Fruit fly (Drosophila melanogaster) whole organism, embryonic: ENCODE results near the gene CG10019.

Experiments
- ATbp ChIP-seq: fragments of 200-800 bp; sonication (Bioruptor generic); optimal IDR thresholded peaks from 2 replicates; lab custom pipeline; 2017; ENCODE audit warnings: missing biosample characterization, mild to moderate bottlenecking, missing genetic modification characterization, missing genetic modification reagents
- BtbVII ChIP-seq: fragments of 200-800 bp; sonication (Bioruptor generic); optimal IDR thresholded peaks from 3 replicates; lab custom pipeline; 2017; ENCODE audit warnings: missing biosample characterization, mild to moderate bottlenecking, missing genetic modification characterization
- CG14860 ChIP-seq: fragments of 200-800 bp; sonication (Bioruptor generic); IDR thresholded peaks from 3 replicates; pipeline ENCODE4 v1.3.6; 2022; ENCODE audit warnings: missing biosample characterization, missing genetic modification characterization; ENCODE audit not compliant: partially characterized antibody
- CG15011 ChIP-seq: fragments of 200-800 bp; sonication (Bioruptor generic); optimal IDR thresholded peaks from 3 replicates; lab custom pipeline; 2018; ENCODE audit warnings: missing biosample characterization, mild to moderate bottlenecking, missing genetic modification characterization
- CG1603 ChIP-seq: fragments of 200-800 bp; sonication (Bioruptor generic); optimal IDR thresholded peaks from 2 replicates; lab custom pipeline; 2019; ENCODE audit warnings: missing biosample characterization, mild to moderate bottlenecking, missing genetic modification characterization, moderate library complexity
- CG17328 ChIP-seq: fragments of 200-800 bp; sonication (Bioruptor generic); IDR thresholded peaks from 2 replicates; pipeline ENCODE4 v1.3.6; 2022; ENCODE audit warnings: missing biosample characterization, missing genetic modification characterization
- CG17359 ChIP-seq: fragments of 200-800 bp; sonication (Bioruptor generic); optimal IDR thresholded peaks from 3 replicates; lab custom pipeline; 2018; ENCODE audit warnings: missing biosample characterization, mild to moderate bottlenecking, missing genetic modification characterization, moderate library complexity
- CG18262 ChIP-seq: fragments of 200-800 bp; optimal IDR thresholded peaks from 3 replicates; lab custom pipeline; 2019; ENCODE audit warnings: missing biosample characterization, mild to moderate bottlenecking, missing genetic modification characterization, moderate library complexity
- CG18599 ChIP-seq: fragments of 200-800 bp; sonication (Bioruptor generic); optimal IDR thresholded peaks from 3 replicates; lab custom pipeline; 2017; ENCODE audit warnings: missing biosample characterization, missing genetic modification characterization, mild to moderate bottlenecking, moderate library complexity, missing genetic modification reagents
- CG2889 ChIP-seq: fragments of 200-800 bp; sonication (Bioruptor generic); IDR thresholded peaks from 3 replicates; pipeline ENCODE4 v1.3.6; 2022; ENCODE audit warnings: missing biosample characterization, missing genetic modification characterization
- CG4707 ChIP-seq: fragments of 200-800 bp; sonication (Bioruptor generic); optimal IDR thresholded peaks from 2 replicates; lab custom pipeline; 2018; ENCODE audit warnings: missing biosample characterization, mild to moderate bottlenecking, missing genetic modification characterization, moderate library complexity
- CG6813 ChIP-seq: fragments of 200-800 bp; sonication (Bioruptor generic); optimal IDR thresholded peaks from 2 replicates; lab custom pipeline; 2017; ENCODE audit warnings: missing biosample characterization, missing genetic modification characterization, mild to moderate bottlenecking, moderate library complexity, missing genetic modification reagents
- CG8388 ChIP-seq: fragments of 200-800 bp; sonication (Bioruptor generic); optimal IDR thresholded peaks from 2 replicates; lab custom pipeline; 2019; ENCODE audit warnings: missing biosample characterization, mild to moderate bottlenecking, missing genetic modification characterization, moderate library complexity
- CG8944 ChIP-seq: fragments of 200-800 bp; sonication (Bioruptor generic); optimal IDR thresholded peaks from 3 replicates; lab custom pipeline; 2016; ENCODE audit warnings: missing biosample characterization, missing genetic modification characterization
- CG9817 ChIP-seq: fragments of 200-800 bp; sonication (Bioruptor generic); optimal IDR thresholded peaks from 2 replicates; lab custom pipeline; 2018; ENCODE audit warnings: missing biosample characterization, mild to moderate bottlenecking, missing genetic modification characterization, moderate library complexity
- CkIIα-i1 ChIP-seq: fragments of 200-800 bp; sonication (Bioruptor generic); IDR thresholded peaks from 2 replicates; pipeline ENCODE4 v1.3.6; 2022; ENCODE audit warnings: missing biosample characterization, missing genetic modification characterization
- CrebB ChIP-seq: fragments of 200-800 bp; sonication (Bioruptor generic); optimal IDR thresholded peaks from 3 replicates; lab custom pipeline; 2018; ENCODE audit warnings: missing biosample characterization, mild to moderate bottlenecking, missing genetic modification characterization
- HLH54F ChIP-seq: fragments of 200-800 bp; sonication (Bioruptor generic); optimal IDR thresholded peaks from 3 replicates; lab custom pipeline; 2016; ENCODE audit warnings: missing biosample characterization, missing genetic modification characterization
- HmgD ChIP-seq: fragments of 200-800 bp; sonication (Bioruptor generic); optimal IDR thresholded peaks from 3 replicates; lab custom pipeline; 2016; ENCODE audit warnings: missing biosample characterization, missing genetic modification characterization
- Hmr ChIP-seq: fragments of 200-800 bp; sonication (Bioruptor generic); optimal IDR thresholded peaks from 3 replicates; lab custom pipeline; 2017; ENCODE audit warnings: mild to moderate bottlenecking, missing biosample characterization, missing genetic modification reagents, missing genetic modification characterization
- Hmx ChIP-seq: fragments of 200-800 bp; sonication (Bioruptor generic); optimal IDR thresholded peaks from 2 replicates; lab custom pipeline; 2016; ENCODE audit warnings: missing biosample characterization, missing genetic modification characterization
- Hr78 ChIP-seq, 2 experiments: fragments of 200-800 bp in 1 of 2; fragments of >200 bp in 1 of 2; sonication (Bioruptor generic) in 1 of 2; optimal IDR thresholded peaks; 2 replicates each; lab custom pipeline; 2017 to 2019; ENCODE audit warnings: missing biosample characterization in 2 of 2, missing genetic modification characterization in 2 of 2, mild to moderate bottlenecking in 1 of 2, moderate library complexity in 1 of 2
- Meics ChIP-seq: fragments of 200-800 bp; sonication (Bioruptor generic); optimal IDR thresholded peaks from 2 replicates; lab custom pipeline; 2017; ENCODE audit warnings: missing biosample characterization, mild to moderate bottlenecking, missing genetic modification characterization
- Oaz ChIP-seq: fragments of 200-800 bp; sonication (Bioruptor generic); IDR thresholded peaks from 2 replicates; pipeline ENCODE4 v1.3.6; 2022; ENCODE audit warnings: missing biosample characterization, missing genetic modification characterization
- Trl ChIP-seq, 3 experiments: fragments of >200 bp in 2 of 3; fragments of 200-800 bp in 1 of 3; sonication (Bioruptor generic) in 1 of 3; optimal IDR thresholded peaks; 2 replicates in 1 of 3; 3 replicates in 2 of 3; lab custom pipeline; 2016 to 2017; ENCODE audit warnings: missing biosample characterization in 1 of 3, missing genetic modification characterization in 1 of 3
- YL-1 ChIP-seq: fragments of 200-800 bp; sonication (Bioruptor generic); optimal IDR thresholded peaks from 3 replicates; lab custom pipeline; 2017; ENCODE audit warnings: missing biosample characterization, mild to moderate bottlenecking, missing genetic modification characterization
- chm ChIP-seq: fragments of 200-800 bp; sonication (Bioruptor generic); IDR thresholded peaks from 2 replicates; pipeline ENCODE4 v1.3.6; 2022; ENCODE audit warnings: missing biosample characterization, missing genetic modification characterization
- dpn ChIP-seq, 2 experiments: fragments of 200-800 bp; sonication (Bioruptor generic); optimal IDR thresholded peaks; 3 replicates each; lab custom pipeline; 2016; ENCODE audit warnings: missing biosample characterization in 2 of 2, missing genetic modification characterization in 2 of 2
- gfzf ChIP-seq: fragments of 200-800 bp; sonication (Bioruptor generic); optimal IDR thresholded peaks from 2 replicates; lab custom pipeline; 2016; ENCODE audit warnings: missing biosample characterization, mild to moderate bottlenecking, missing genetic modification characterization, moderate library complexity
- nmo ChIP-seq: fragments of 200-800 bp; sonication (Bioruptor generic); optimal IDR thresholded peaks from 2 replicates; lab custom pipeline; 2018; ENCODE audit warnings: missing biosample characterization, mild to moderate bottlenecking, missing genetic modification characterization, moderate library complexity
- pan ChIP-seq, 4 experiments: fragments of >200 bp in 3 of 4; fragments of 200-800 bp in 1 of 4; sonication (Bioruptor generic) in 1 of 4; optimal IDR thresholded peaks in 3 of 4; IDR thresholded peaks in 1 of 4; 2 replicates each; pipeline versions ENCODE4 v1.3.6 to Lab custom; 2017 to 2022; ENCODE audit warnings: missing biosample characterization in 2 of 4, missing genetic modification characterization in 2 of 4, mixed read lengths in 1 of 4
- sob ChIP-seq: fragments of 200-800 bp; sonication (Bioruptor generic); IDR thresholded peaks from 2 replicates; pipeline ENCODE4 v1.3.6; 2022; ENCODE audit warnings: missing biosample characterization, missing genetic modification characterization
- usp ChIP-seq: fragments of >200 bp; optimal IDR thresholded peaks from 2 replicates; lab custom pipeline; 2017; ENCODE audit warnings: missing biosample characterization, missing genetic modification characterization
- wdn ChIP-seq: fragments of 200-800 bp; sonication (Bioruptor generic); IDR thresholded peaks from 2 replicates; pipeline ENCODE4 v1.3.6; 2022; ENCODE audit warnings: missing biosample characterization, missing genetic modification characterization
- zfh2 ChIP-seq: fragments of 200-800 bp; sonication (Bioruptor generic); optimal IDR thresholded peaks from 2 replicates; lab custom pipeline; 2016; ENCODE audit warnings: missing biosample characterization, missing genetic modification characterization

The CG10019 gene

dm6 chr2L:3803466-3804143 is 73.3 kb downstream of the CG10019 start, which contains the start of gene Reph (continued):
- no peak for TF ChIP-seq CG17328 (GFP tag; lab: Robert Waterston, UW)
- no peak for TF ChIP-seq Hmx
- no peak for TF ChIP-seq pan (optimal IDR thresholded peaks at IDR 0.05; lab: Kevin White, UChicago)
- TF ChIP-seq pan (GFP tag; optimal IDR thresholded peaks at IDR 0.05 in 1 of 2, IDR thresholded peaks at IDR 0.05 in 1 of 2), result no peak
- TF ChIP-seq Hr78 (GFP tag; optimal IDR thresholded peaks at IDR 0.05; lab: Kevin White, UChicago), result no peak
- TF ChIP-seq Hmr (GFP tag; lab: Kevin White, UChicago), result peak; percentile 38
- no peak for TF ChIP-seq ATbp
- peak; percentile 9 for TF ChIP-seq CG4707 (GFP tag; lab: Kevin White, UChicago)
- TF ChIP-seq CG14860 (GFP tag; lab: Robert Waterston, UW), result no peak
- peak; percentile 64 for TF ChIP-seq chm (GFP tag; lab: Robert Waterston, UW)
- TF ChIP-seq Meics (GFP tag; lab: Kevin White, UChicago), result peak; percentile 31
- TF ChIP-seq CG1603 (tag; lab: Kevin White, UChicago), result peak; percentile 20
- 0 out of 2 replicates have a peak, but pooled peaks have one; percentile 7 for TF ChIP-seq wdn (GFP tag; lab: Robert Waterston, UW)
- TF ChIP-seq CG15011 (GFP tag; lab: Kevin White, UChicago), result no peak
- no peak for TF ChIP-seq usp (GFP tag; lab: Kevin White, UChicago)
- TF ChIP-seq HmgD (GFP tag; lab: Kevin White, UChicago), result peak; percentile 13
- peak; percentile 4 for TF ChIP-seq nmo (GFP tag; lab: Kevin White, UChicago)
- peak; percentile 17 for TF ChIP-seq YL-1 (GFP tag; lab: Kevin White, UChicago)
- no peak for TF ChIP-seq HLH54F (GFP tag; lab: Kevin White, UChicago)
- TF ChIP-seq gfzf (GFP tag; lab: Kevin White, UChicago), result no peak
- TF ChIP-seq BtbVII, result peak; percentile 16
- no peak for TF ChIP-seq CG9817 (tag; lab: Kevin White, UChicago)
- peak in 1 of 2 experiments; percentile 16 for TF ChIP-seq dpn (GFP tag; optimal IDR thresholded peaks at IDR 0.05; lab: Kevin White, UChicago)
- peak; percentile 77 to 91 for TF ChIP-seq Trl (optimal IDR thresholded peaks at IDR 0.05; lab: Kevin White, UChicago)
- peak; percentile 19 for TF ChIP-seq Trl (GFP tag; optimal IDR thresholded peaks at IDR 0.05; lab: Kevin White, UChicago)
- TF ChIP-seq CG6813 (GFP tag; lab: Kevin White, UChicago), result peak; percentile 22
- 0 out of 2 replicates have a peak, but pooled peaks have one; percentile 11 for TF ChIP-seq sob (GFP tag; lab: Robert Waterston, UW)
- peak; percentile 49 for TF ChIP-seq CrebB
- peak; percentile 33 for TF ChIP-seq CG18599 (GFP tag; lab: Kevin White, UChicago)
- no peak for TF ChIP-seq CG8388 (GFP tag; lab: Kevin White, UChicago)
- peak; percentile 13; the same call in 1 of the 2 replicates for TF ChIP-seq Oaz (GFP tag; lab: Robert Waterston, UW)
- no peak for TF ChIP-seq CG17359
- TF ChIP-seq CkIIα-i1 (GFP tag; lab: Robert Waterston, UW), result no peak
- no peak for TF ChIP-seq CG18262 (tag; lab: Kevin White, UChicago)
- TF ChIP-seq zfh2, result peak; percentile 24
- TF ChIP-seq CG2889 (GFP tag; lab: Robert Waterston, UW), result no peak
- no peak for TF ChIP-seq CG8944
